Worm (Caenorhabditis elegans) whole organism, early embryonic: Measurements from ENCODE around the gene F47B10.6.

Source experiments
- B0310.2 ChIP-seq: sonication (generic microtip); optimal IDR thresholded peaks from 2 replicates; lab custom pipeline; 2016; ENCODE audit warnings: mild to moderate bottlenecking, missing genetic modification characterization, missing compliant biosample characterization
- F13C5.2 ChIP-seq: sonication (generic microtip); optimal IDR thresholded peaks from 2 replicates; lab custom pipeline; 2017; ENCODE audit warnings: mild to moderate bottlenecking, missing genetic modification characterization, inconsistent platforms, missing compliant biosample characterization
- aly-1 ChIP-seq: sonication (generic microtip); optimal IDR thresholded peaks from 2 replicates; lab custom pipeline; 2016; ENCODE audit warnings: missing genetic modification characterization, missing compliant biosample characterization
- ama-1 ChIP-seq: fragments of 150-350 bp; optimal IDR thresholded peaks from 2 replicates; lab custom pipeline; 2014
- ceh-13 ChIP-seq: fragments of 200-800 bp; sonication (Bioruptor generic); optimal IDR thresholded peaks from 2 replicates; lab custom pipeline; 2018; ENCODE audit warnings: mild to moderate bottlenecking, missing genetic modification characterization, missing compliant biosample characterization
- ceh-36 ChIP-seq: sonication (generic microtip); optimal IDR thresholded peaks from 2 replicates; lab custom pipeline; 2016; ENCODE audit warnings: missing genetic modification characterization, inconsistent platforms, missing compliant biosample characterization
- ets-7 ChIP-seq: sonication (generic microtip); optimal IDR thresholded peaks from 2 replicates; lab custom pipeline; 2016; ENCODE audit warnings: missing genotype, missing genetic modification characterization, missing compliant biosample characterization
- flt-1 ChIP-seq: fragments of 200-800 bp; sonication (Bioruptor generic); IDR thresholded peaks from 2 replicates; pipeline ENCODE4 v1.3.6; 2022; ENCODE audit warnings: missing genetic modification characterization, missing compliant biosample characterization
- hmbx-1 ChIP-seq: sonication (generic microtip); optimal IDR thresholded peaks from 2 replicates; lab custom pipeline; 2016; ENCODE audit warnings: mild to moderate bottlenecking, missing genetic modification characterization, missing compliant biosample characterization
- hmg-4 ChIP-seq: fragments of 200-800 bp; sonication (Bioruptor generic); optimal IDR thresholded peaks from 2 replicates; lab custom pipeline; 2018; ENCODE audit warnings: mild to moderate bottlenecking, missing genetic modification characterization, missing compliant biosample characterization
- hnd-1 ChIP-seq: sonication (generic microtip); optimal IDR thresholded peaks from 2 replicates; lab custom pipeline; 2016; ENCODE audit warnings: missing genetic modification characterization, missing compliant biosample characterization
- pes-1 ChIP-seq: fragments of 200-800 bp; sonication (Bioruptor generic); IDR thresholded peaks from 2 replicates; pipeline ENCODE4 v1.3.6; 2022; ENCODE audit warnings: missing genetic modification reagents, missing genetic modification characterization, missing compliant biosample characterization
- scrt-1 ChIP-seq: fragments of 200-800 bp; sonication (Bioruptor generic); IDR thresholded peaks from 2 replicates; pipeline ENCODE4 v1.3.6; 2022; ENCODE audit warnings: missing genetic modification characterization, missing compliant biosample characterization
- sea-1 ChIP-seq: fragments of 200-800 bp; sonication (Bioruptor generic); conservative IDR thresholded peaks from 2 replicates; pipeline ENCODE4 v1.3.6; 2022; ENCODE audit warnings: missing genetic modification characterization, missing compliant biosample characterization
- tbx-11 ChIP-seq: fragments of 200-800 bp; sonication (Bioruptor generic); IDR thresholded peaks from 2 replicates; pipeline ENCODE4 v1.3.6; 2022; ENCODE audit warnings: missing genetic modification characterization, missing compliant biosample characterization
- tbx-37 ChIP-seq: fragments of 200-800 bp; sonication (Bioruptor generic); conservative IDR thresholded peaks from 2 replicates; pipeline ENCODE4 v1.3.6; 2022; ENCODE audit warnings: missing genetic modification reagents, missing genetic modification characterization, missing compliant biosample characterization
- tra-4 ChIP-seq: sonication (generic microtip); optimal IDR thresholded peaks from 2 replicates; lab custom pipeline; 2017; ENCODE audit warnings: missing genetic modification characterization, missing compliant biosample characterization

Gene F47B10.6

ce11 chrX:10910716-10911115 is 22.4 kb downstream of the F47B10.6 start, which contains the start of gene F47B10.8:
TSS of gene F47B10.8 (minus strand) at chrX:10910816.
- TF ChIP-seq B0310.2 (tag; lab: Kevin White, UChicago), result no peak

ce11 chrX:10913981-10914380 is 25.7 kb downstream of the F47B10.6 start, which contains the start of gene F47B10.9:
TSS of gene F47B10.9 (minus strand) at chrX:10914081.
- TF ChIP-seq ets-7 (tag; lab: Kevin White, UChicago) (no peak), flt-1 (GFP tag; lab: Robert Waterston, UW) (no peak), hmg-4 (no peak), scrt-1 (GFP tag; lab: Robert Waterston, UW) (no peak), tra-4 (tag; lab: Kevin White, UChicago) (no peak), tbx-37 (GFP tag; lab: Robert Waterston, UW) (no peak), sea-1 (GFP tag; lab: Robert Waterston, UW) (no peak), hnd-1 (tag; lab: Kevin White, UChicago) (no peak), ceh-13 (GFP tag; lab: Kevin White, UChicago) (no peak), aly-1 (tag; lab: Kevin White, UChicago) (no peak), pes-1 (GFP tag; lab: Robert Waterston, UW) (no peak), ceh-36 (no peak), B0310.2 (tag; lab: Kevin White, UChicago) (no peak), tbx-11 (GFP tag; lab: Robert Waterston, UW) (no peak), hmbx-1 (tag; lab: Kevin White, UChicago) (no peak), F13C5.2 (tag; lab: Kevin White, UChicago) (no peak), ama-1 (lab: Kevin White, UChicago) (no peak)

- TF ChIP-seq pes-1 (GFP tag; lab: Robert Waterston, UW) (no peak), tra-4 (tag; lab: Kevin White, UChicago) (no peak), hmg-4 (no peak), B0310.2 (tag; lab: Kevin White, UChicago) (no peak), tbx-37 (GFP tag; lab: Robert Waterston, UW) (no peak), ama-1 (lab: Kevin White, UChicago) (no peak), flt-1 (GFP tag; lab: Robert Waterston, UW) (no peak), tbx-11 (GFP tag; lab: Robert Waterston, UW) (no peak), scrt-1 (GFP tag; lab: Robert Waterston, UW) (no peak), F13C5.2 (tag; lab: Kevin White, UChicago) (no peak), ceh-13 (GFP tag; lab: Kevin White, UChicago) (no peak)
These were observed 26.3 kb downstream of the F47B10.6 start for ce11 chrX:10914421-10915277.

ce11 chrX:10916194-10916593 is 27.9 kb downstream of the F47B10.6 start:
- TF ChIP-seq ama-1 (lab: Kevin White, UChicago), result no peak
- TF ChIP-seq ets-7 (tag; lab: Kevin White, UChicago), result no peak
- no peak for TF ChIP-seq sea-1 (GFP tag; lab: Robert Waterston, UW)
- no peak for TF ChIP-seq scrt-1 (GFP tag; lab: Robert Waterston, UW)
- no peak for TF ChIP-seq tbx-11 (GFP tag; lab: Robert Waterston, UW)
- TF ChIP-seq tra-4 (tag; lab: Kevin White, UChicago), result no peak
- no peak for TF ChIP-seq B0310.2 (tag; lab: Kevin White, UChicago)
- TF ChIP-seq hmbx-1 (tag; lab: Kevin White, UChicago), result no peak
- TF ChIP-seq F13C5.2 (tag; lab: Kevin White, UChicago), result no peak
- TF ChIP-seq flt-1 (GFP tag; lab: Robert Waterston, UW), result no peak
- no peak for TF ChIP-seq hmg-4
- no peak for TF ChIP-seq ceh-36
- no peak for TF ChIP-seq pes-1 (GFP tag; lab: Robert Waterston, UW)
- no peak for TF ChIP-seq ceh-13 (GFP tag; lab: Kevin White, UChicago)

- TF ChIP-seq pes-1 (GFP tag; lab: Robert Waterston, UW), result no peak
- no peak for TF ChIP-seq F13C5.2 (tag; lab: Kevin White, UChicago)
- TF ChIP-seq flt-1 (GFP tag; lab: Robert Waterston, UW), result no peak
- no peak for TF ChIP-seq tbx-11 (GFP tag; lab: Robert Waterston, UW)
- TF ChIP-seq ceh-13 (GFP tag; lab: Kevin White, UChicago), result no peak
- no peak for TF ChIP-seq hmbx-1 (tag; lab: Kevin White, UChicago)
- no peak for TF ChIP-seq hnd-1 (tag; lab: Kevin White, UChicago)
- no peak for TF ChIP-seq ets-7 (tag; lab: Kevin White, UChicago)
- TF ChIP-seq scrt-1 (GFP tag; lab: Robert Waterston, UW), result no peak
- TF ChIP-seq tra-4 (tag; lab: Kevin White, UChicago), result no peak
- TF ChIP-seq tbx-37 (GFP tag; lab: Robert Waterston, UW), result no peak
- no peak for TF ChIP-seq hmg-4
- TF ChIP-seq B0310.2 (tag; lab: Kevin White, UChicago), result no peak
- no peak for TF ChIP-seq ama-1 (lab: Kevin White, UChicago)
- TF ChIP-seq sea-1 (GFP tag; lab: Robert Waterston, UW), result no peak
- TF ChIP-seq aly-1 (tag; lab: Kevin White, UChicago), result no peak
- TF ChIP-seq ceh-36, result no peak
These were observed 31.3 kb downstream of the F47B10.6 start, which contains the start of gene nstp-9 for ce11 chrX:10919613-10920012. TSS of gene nstp-9 (minus strand) at chrX:10919713.

ce11 chrX:10924031-10924430 is 35.7 kb downstream of the F47B10.6 start:
- TF ChIP-seq tbx-37 (GFP tag; lab: Robert Waterston, UW), result no peak
- TF ChIP-seq ets-7 (tag; lab: Kevin White, UChicago), result no peak
- TF ChIP-seq F13C5.2 (tag; lab: Kevin White, UChicago), result no peak
- TF ChIP-seq ceh-36, result no peak
- no peak for TF ChIP-seq B0310.2 (tag; lab: Kevin White, UChicago)
- TF ChIP-seq pes-1 (GFP tag; lab: Robert Waterston, UW), result no peak
- TF ChIP-seq hmbx-1 (tag; lab: Kevin White, UChicago), result no peak
- no peak for TF ChIP-seq tbx-11 (GFP tag; lab: Robert Waterston, UW)
- TF ChIP-seq tra-4 (tag; lab: Kevin White, UChicago), result no peak
- TF ChIP-seq aly-1 (tag; lab: Kevin White, UChicago), result no peak
- no peak for TF ChIP-seq ceh-13 (GFP tag; lab: Kevin White, UChicago)
- no peak for TF ChIP-seq hnd-1 (tag; lab: Kevin White, UChicago)
- TF ChIP-seq sea-1 (GFP tag; lab: Robert Waterston, UW), result no peak
- no peak for TF ChIP-seq scrt-1 (GFP tag; lab: Robert Waterston, UW)
- TF ChIP-seq flt-1 (GFP tag; lab: Robert Waterston, UW), result no peak
- TF ChIP-seq hmg-4, result no peak
